Worm (Caenorhabditis elegans): ENCODE data around the gene sfxn-1.5.

DNA sequence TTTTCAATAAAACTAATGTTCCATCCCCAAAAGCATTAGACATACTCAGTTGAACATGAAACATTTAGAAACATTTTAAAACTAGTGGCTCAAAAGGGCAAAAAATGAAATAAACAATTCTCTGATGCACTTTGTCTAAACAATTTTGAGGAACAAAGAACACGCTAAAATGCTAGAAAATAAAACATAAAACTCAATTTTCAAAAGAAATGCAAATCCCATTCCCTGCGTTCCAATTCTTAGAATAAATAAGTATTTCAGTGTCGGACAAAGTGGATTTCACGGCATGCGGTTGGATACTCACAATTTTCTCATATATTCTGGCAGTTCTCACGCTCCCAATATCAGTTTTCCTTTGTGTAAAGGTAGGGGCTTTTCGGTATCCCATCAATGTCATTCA lies 28.2 kb downstream of the sfxn-1.5 start:
- TF ChIP-seq ceh-13 (GFP tag; optimal IDR thresholded peaks at IDR 0.05): no peak
- TF ChIP-seq tbx-11 (GFP tag; IDR thresholded peaks at IDR 0.05): no peak
- no peak for TF ChIP-seq tra-4 (tag; optimal IDR thresholded peaks at IDR 0.05)
- TF ChIP-seq hmbx-1 (tag; optimal IDR thresholded peaks at IDR 0.05): no peak
- TF ChIP-seq hnd-1 (tag; optimal IDR thresholded peaks at IDR 0.05): no peak
- no peak for TF ChIP-seq ama-1 (optimal IDR thresholded peaks at IDR 0.05)

Data from whole organism, early embryonic.